Worm (Caenorhabditis elegans) whole organism, early embryonic: Measurements from ENCODE around the gene ctf-4.

Source experiments
- B0310.2 ChIP-seq: sonication (generic microtip); optimal IDR thresholded peaks from 2 replicates; lab custom pipeline; 2016; ENCODE audit warnings: mild to moderate bottlenecking, missing genetic modification characterization, missing compliant biosample characterization
- F13C5.2 ChIP-seq: sonication (generic microtip); optimal IDR thresholded peaks from 2 replicates; lab custom pipeline; 2017; ENCODE audit warnings: mild to moderate bottlenecking, missing genetic modification characterization, inconsistent platforms, missing compliant biosample characterization
- aly-1 ChIP-seq: sonication (generic microtip); optimal IDR thresholded peaks from 2 replicates; lab custom pipeline; 2016; ENCODE audit warnings: missing genetic modification characterization, missing compliant biosample characterization
- ama-1 ChIP-seq: fragments of 150-350 bp; optimal IDR thresholded peaks from 2 replicates; lab custom pipeline; 2014
- ets-7 ChIP-seq: sonication (generic microtip); optimal IDR thresholded peaks from 2 replicates; lab custom pipeline; 2016; ENCODE audit warnings: missing genotype, missing genetic modification characterization, missing compliant biosample characterization
- flt-1 ChIP-seq: fragments of 200-800 bp; sonication (Bioruptor generic); IDR thresholded peaks from 2 replicates; pipeline ENCODE4 v1.3.6; 2022; ENCODE audit warnings: missing genetic modification characterization, missing compliant biosample characterization
- hmbx-1 ChIP-seq: sonication (generic microtip); optimal IDR thresholded peaks from 2 replicates; lab custom pipeline; 2016; ENCODE audit warnings: mild to moderate bottlenecking, missing genetic modification characterization, missing compliant biosample characterization
- hmg-4 ChIP-seq: fragments of 200-800 bp; sonication (Bioruptor generic); optimal IDR thresholded peaks from 2 replicates; lab custom pipeline; 2018; ENCODE audit warnings: mild to moderate bottlenecking, missing genetic modification characterization, missing compliant biosample characterization
- hnd-1 ChIP-seq: sonication (generic microtip); optimal IDR thresholded peaks from 2 replicates; lab custom pipeline; 2016; ENCODE audit warnings: missing genetic modification characterization, missing compliant biosample characterization
- pes-1 ChIP-seq: fragments of 200-800 bp; sonication (Bioruptor generic); IDR thresholded peaks from 2 replicates; pipeline ENCODE4 v1.3.6; 2022; ENCODE audit warnings: missing genetic modification reagents, missing genetic modification characterization, missing compliant biosample characterization
- sea-1 ChIP-seq: fragments of 200-800 bp; sonication (Bioruptor generic); conservative IDR thresholded peaks from 2 replicates; pipeline ENCODE4 v1.3.6; 2022; ENCODE audit warnings: missing genetic modification characterization, missing compliant biosample characterization
- tbx-11 ChIP-seq: fragments of 200-800 bp; sonication (Bioruptor generic); IDR thresholded peaks from 2 replicates; pipeline ENCODE4 v1.3.6; 2022; ENCODE audit warnings: missing genetic modification characterization, missing compliant biosample characterization
- tra-4 ChIP-seq: sonication (generic microtip); optimal IDR thresholded peaks from 2 replicates; lab custom pipeline; 2017; ENCODE audit warnings: missing genetic modification characterization, missing compliant biosample characterization

DNA sequence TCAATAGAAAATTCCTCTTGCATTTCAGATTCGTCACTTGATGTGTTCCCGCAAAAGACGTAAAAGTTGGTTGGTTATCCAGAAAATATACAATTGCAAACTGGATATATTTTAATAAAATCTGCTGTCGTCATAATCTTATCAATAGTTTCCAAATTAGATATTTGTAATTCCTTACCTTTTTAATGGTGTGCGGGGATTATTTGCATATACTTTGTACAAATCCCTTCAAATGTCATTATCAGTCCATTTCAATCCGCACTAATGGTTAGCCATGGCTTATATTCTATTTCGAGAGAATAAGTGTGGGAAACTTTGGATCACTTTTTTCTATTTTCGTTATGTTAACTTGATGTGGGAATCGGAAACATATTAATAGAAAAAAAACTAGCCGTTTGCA, 38.8 kb upstream of the ctf-4 start:
- TF ChIP-seq ama-1 (lab: Kevin White, UChicago): no peak
- TF ChIP-seq aly-1: no peak
- TF ChIP-seq B0310.2 (tag; lab: Kevin White, UChicago): no peak
- TF ChIP-seq flt-1 (GFP tag; lab: Robert Waterston, UW): no peak
- TF ChIP-seq sea-1 (GFP tag; lab: Robert Waterston, UW): no peak
- TF ChIP-seq hmg-4 (GFP tag; lab: Kevin White, UChicago): no peak
- no peak for TF ChIP-seq hnd-1
- no peak for TF ChIP-seq hmbx-1 (tag; lab: Kevin White, UChicago)
- no peak for TF ChIP-seq ets-7 (tag; lab: Kevin White, UChicago)
- no peak for TF ChIP-seq pes-1 (GFP tag; lab: Robert Waterston, UW)
- no peak for TF ChIP-seq tra-4 (tag; lab: Kevin White, UChicago)
- TF ChIP-seq tbx-11 (GFP tag; lab: Robert Waterston, UW): no peak
- no peak for TF ChIP-seq F13C5.2
